Fruit fly (Drosophila melanogaster) S2 (cell line): ENCODE measurements around the gene Men.

ENCODE experiments used
- CG8478 ChIP-seq: fragments of >200 bp; optimal IDR thresholded peaks from 2 replicates; lab custom pipeline; 2018
- CTCF ChIP-seq, 2 experiments: fragments of >200 bp; optimal IDR thresholded peaks; 2 replicates each; lab custom pipeline; 2018

Gene Men

DNA sequence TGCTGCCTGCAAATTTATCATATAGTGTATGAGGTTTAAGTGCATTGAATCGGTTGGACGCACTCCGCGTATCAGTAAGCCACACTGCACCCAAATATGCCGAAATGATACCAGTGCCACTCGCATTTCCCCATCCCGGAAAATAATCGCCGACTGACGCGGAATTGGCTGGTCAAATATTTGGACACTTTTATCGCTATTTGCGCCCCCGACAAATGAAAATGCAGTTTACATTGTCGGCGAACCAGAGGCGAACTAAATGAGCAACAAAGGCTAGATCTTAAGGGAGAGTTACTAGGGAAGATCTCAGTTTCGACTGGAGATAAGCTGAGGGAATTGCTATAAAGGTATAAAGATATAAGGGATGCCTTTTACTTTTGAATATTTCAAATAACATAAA is 34.1 kb downstream of the Men start:
- TF ChIP-seq CTCF (optimal IDR thresholded peaks at IDR 0.05; lab: Kevin White, UChicago) (no peak), CG8478 (no peak)

DNA sequence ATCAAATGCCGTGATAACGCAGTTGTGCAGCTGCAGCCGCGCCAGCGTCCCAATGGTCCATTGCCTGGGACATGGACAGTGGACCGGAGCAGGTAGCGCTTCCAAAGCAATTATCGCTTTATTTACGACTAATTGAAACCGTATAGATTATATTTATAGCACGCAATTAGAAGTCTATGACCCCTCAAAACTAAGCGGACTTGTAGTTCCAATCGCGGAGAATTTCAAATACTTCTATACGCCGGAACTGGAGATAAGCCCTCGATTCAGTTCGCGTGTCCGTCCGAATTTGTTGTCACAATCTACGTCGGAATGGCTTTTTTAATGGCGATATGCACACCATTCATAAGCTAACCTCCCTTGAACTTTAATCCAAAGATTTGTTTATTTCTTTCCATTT is 37.0 kb downstream of the Men start:
- no peak for TF ChIP-seq CG8478
- TF ChIP-seq CTCF (optimal IDR thresholded peaks at IDR 0.05; lab: Kevin White, UChicago): no peak

DNA sequence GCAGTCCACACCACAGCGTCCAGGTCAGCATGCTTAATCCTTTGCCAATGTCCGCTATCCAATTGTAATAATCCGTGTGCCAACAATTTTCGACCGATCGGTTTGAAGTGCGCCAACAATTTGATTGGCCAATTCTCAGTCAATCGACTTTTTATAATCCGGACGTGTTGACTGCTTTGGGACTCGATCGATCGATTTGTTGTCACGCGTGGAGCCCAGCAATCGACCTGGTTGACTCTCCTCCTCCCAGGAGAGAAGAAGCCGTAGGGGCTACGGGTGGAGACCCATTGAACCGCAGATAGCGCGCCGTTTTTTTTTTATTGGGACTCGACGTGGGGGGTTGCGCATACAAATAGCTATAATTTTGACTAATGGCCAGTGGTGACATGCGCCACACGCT is 41.0 kb downstream of the Men start, which contains the start of gene Cyp313a4:
TSS of gene Cyp313a4 (minus strand) at position 101 of the 400 bp plus-strand sequence.
- TF ChIP-seq CG8478 (no peak), CTCF (optimal IDR thresholded peaks at IDR 0.05; lab: Kevin White, UChicago) (no peak)

DNA sequence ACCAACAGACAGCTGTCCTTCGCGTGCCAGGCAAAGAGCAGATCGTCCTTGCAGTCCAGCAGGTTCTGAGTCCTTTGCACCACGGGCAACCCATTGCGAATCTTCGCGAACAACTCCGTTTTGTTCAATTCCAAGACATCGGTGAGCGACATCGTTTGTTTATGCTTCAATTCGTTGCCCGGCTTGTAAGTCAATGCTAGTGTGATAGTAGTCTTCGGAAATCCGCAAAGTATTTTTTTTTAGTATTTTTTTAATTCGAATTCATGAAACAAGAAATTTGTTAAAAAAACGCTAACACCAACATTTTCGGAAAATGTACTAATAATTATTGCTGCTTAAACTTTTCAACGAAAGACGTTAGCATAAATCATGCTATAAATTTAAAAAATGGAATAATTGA is 43.4 kb downstream of the Men start, which contains the start of gene mbo:
TSS of gene mbo (minus strand) at position 203 of the 400 bp plus-strand sequence.
- TF ChIP-seq CTCF (optimal IDR thresholded peaks at IDR 0.05; lab: Kevin White, UChicago) (no peak), CG8478 (no peak)

DNA sequence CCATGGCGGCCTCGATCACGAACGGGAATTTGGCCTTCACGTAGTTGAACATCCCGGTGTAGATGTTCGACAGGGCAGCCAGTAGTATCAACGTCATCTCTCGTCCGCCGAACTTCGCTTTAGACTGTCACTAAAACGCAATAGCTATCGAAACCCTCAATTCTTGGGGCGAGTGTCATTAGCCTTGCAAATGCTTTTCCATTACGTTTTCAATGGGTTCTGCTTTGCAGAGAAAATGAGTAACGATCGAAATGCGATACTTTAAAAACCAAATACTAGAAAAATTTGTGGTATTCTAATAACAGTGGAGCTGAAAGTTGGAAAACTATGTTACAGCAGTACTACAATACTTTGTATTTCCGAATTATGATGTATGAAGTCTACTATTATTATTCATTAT is 46.1 kb downstream of the Men start, which contains the start of gene CG43630:
TSS of gene CG43630 (minus strand) at position 101 of the 400 bp plus-strand sequence.
- TF ChIP-seq CG8478 (no peak), CTCF (optimal IDR thresholded peaks at IDR 0.05; lab: Kevin White, UChicago) (no peak)

DNA sequence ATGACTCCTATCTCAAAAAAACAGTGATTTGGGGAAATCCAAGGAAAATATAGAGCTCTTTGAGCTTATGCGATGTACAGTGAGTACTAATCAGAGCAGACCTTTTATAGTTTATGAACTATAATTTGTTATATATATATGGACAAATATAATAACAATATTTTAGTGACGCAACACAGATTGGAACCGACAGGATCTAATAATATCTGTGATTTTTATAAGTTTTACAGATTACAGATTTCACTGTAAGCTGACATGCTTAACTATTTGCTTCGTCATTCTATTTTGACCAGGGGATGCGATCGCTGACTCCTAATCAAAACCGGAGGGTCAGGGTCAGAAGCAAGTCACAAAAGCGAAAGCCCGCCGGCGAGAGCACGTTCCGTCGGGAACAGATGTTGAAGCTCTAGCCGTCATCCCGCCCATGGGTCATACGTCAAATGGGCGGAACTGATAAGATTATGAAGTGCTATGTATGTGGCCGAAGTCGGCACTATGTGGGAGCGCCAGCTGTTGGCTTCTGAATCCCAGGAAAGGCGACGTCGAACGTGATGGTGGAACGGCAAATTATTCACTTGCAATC is 48.1 kb downstream of the Men start, which contains the start of gene Gnmt:
TSS of gene Gnmt (plus strand) at position 568 of the 583 bp plus-strand sequence.
- TF ChIP-seq CTCF (optimal IDR thresholded peaks at IDR 0.05; lab: Kevin White, UChicago) (no peak), CG8478 (no peak)

DNA sequence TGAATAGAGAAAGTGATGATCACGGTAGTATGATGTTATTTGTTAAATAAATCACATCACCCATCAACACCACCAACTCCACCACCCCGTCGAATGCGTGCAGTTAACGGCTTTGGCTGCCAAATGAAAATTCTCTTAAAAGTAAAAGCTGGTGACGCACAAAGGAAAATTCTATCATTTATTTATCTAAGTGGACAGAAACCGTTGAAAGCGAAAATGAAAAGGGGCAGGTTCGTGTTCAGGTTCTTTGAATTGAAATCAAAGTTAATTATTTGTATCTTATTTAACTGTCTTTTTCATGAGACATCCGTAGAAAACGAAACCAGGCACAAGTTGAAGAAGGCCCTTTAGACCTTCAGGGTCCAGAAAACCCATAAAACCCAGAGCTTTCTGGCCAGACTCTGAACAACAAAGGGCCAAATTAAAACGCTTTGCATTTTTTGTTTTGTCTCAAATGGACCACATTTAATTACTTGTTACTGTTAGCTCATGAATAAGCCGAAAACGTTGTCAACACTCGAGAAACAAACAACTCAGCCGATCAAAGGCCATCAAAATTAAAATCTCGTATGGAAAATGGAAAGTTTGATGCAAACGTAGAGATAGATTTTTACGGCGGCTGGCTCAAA is 55.9 kb downstream of the Men start:
- TF ChIP-seq CTCF (optimal IDR thresholded peaks at IDR 0.05; lab: Kevin White, UChicago): no peak
- no peak for TF ChIP-seq CG8478
